Worm (Caenorhabditis elegans) whole organism, early embryonic: Measurements from ENCODE around the gene F53C3.1.

Source experiments
- aly-1 ChIP-seq: sonication (generic microtip); optimal IDR thresholded peaks from 2 replicates; lab custom pipeline; 2016; ENCODE audit warnings: missing genetic modification characterization, missing compliant biosample characterization
- ama-1 ChIP-seq: fragments of 150-350 bp; optimal IDR thresholded peaks from 2 replicates; lab custom pipeline; 2014
- flt-1 ChIP-seq: fragments of 200-800 bp; sonication (Bioruptor generic); IDR thresholded peaks from 2 replicates; pipeline ENCODE4 v1.3.6; 2022; ENCODE audit warnings: missing genetic modification characterization, missing compliant biosample characterization
- hmg-4 ChIP-seq: fragments of 200-800 bp; sonication (Bioruptor generic); optimal IDR thresholded peaks from 2 replicates; lab custom pipeline; 2018; ENCODE audit warnings: mild to moderate bottlenecking, missing genetic modification characterization, missing compliant biosample characterization
- scrt-1 ChIP-seq: fragments of 200-800 bp; sonication (Bioruptor generic); IDR thresholded peaks from 2 replicates; pipeline ENCODE4 v1.3.6; 2022; ENCODE audit warnings: missing genetic modification characterization, missing compliant biosample characterization
- tbx-37 ChIP-seq: fragments of 200-800 bp; sonication (Bioruptor generic); conservative IDR thresholded peaks from 2 replicates; pipeline ENCODE4 v1.3.6; 2022; ENCODE audit warnings: missing genetic modification reagents, missing genetic modification characterization, missing compliant biosample characterization

DNA sequence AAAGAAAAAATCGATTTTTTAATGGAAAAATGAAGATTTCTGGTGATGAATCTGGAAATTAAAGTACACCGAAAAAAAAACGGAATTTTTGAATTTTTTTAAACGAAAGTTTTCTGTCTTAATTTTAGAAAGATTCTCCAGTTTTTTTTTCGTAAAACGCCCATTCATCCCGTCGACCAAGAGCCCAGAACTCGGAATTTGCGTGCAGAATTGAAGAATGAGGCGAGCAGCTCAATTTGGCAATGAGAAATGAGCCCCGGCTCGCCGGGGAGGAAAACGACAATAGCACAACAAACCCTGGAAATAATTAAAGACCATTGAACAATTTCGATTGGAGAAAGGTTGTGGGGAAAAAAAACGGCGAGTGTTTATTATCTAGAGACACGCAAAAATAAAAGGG, 20.0 kb downstream of the F53C3.1 start:
- TF ChIP-seq scrt-1 (GFP tag; lab: Robert Waterston, UW) (no peak), flt-1 (no peak), ama-1 (lab: Kevin White, UChicago) (no peak), tbx-37 (GFP tag; lab: Robert Waterston, UW) (no peak), hmg-4 (no peak), aly-1 (no peak)
